Worm (Caenorhabditis elegans) whole organism, L4 larva: ENCODE results near the gene wdfy-2.

ENCODE experiments used
- ama-1 ChIP-seq: fragments of 150-350 bp; optimal IDR thresholded peaks from 2 replicates; lab custom pipeline; 2014; ENCODE audit warnings: inconsistent platforms, mixed read lengths
- ces-1 ChIP-seq: fragments of 150-350 bp; sonication (generic microtip); optimal IDR thresholded peaks from 4 replicates; lab custom pipeline; 2014; ENCODE audit warnings: missing biosample characterization, missing genetic modification reagents, missing genetic modification characterization
- daf-16 ChIP-seq, 3 experiments: sonication (generic microtip); optimal IDR thresholded peaks; 2 replicates each; lab custom pipeline; 2016 to 2017; ENCODE audit warnings: missing genetic modification characterization in 3 of 3, missing genetic modification reagents in 3 of 3, mild to moderate bottlenecking in 2 of 3, missing compliant biosample characterization in 2 of 3, missing biosample characterization in 1 of 3, moderate library complexity in 1 of 3
- dpl-1 ChIP-seq: fragments of 150-350 bp; optimal IDR thresholded peaks from 2 replicates; lab custom pipeline; 2014; ENCODE audit warnings: missing biosample characterization, missing genetic modification reagents, missing genetic modification characterization
- fos-1 ChIP-seq: fragments of 150-350 bp; optimal IDR thresholded peaks from 2 replicates; lab custom pipeline; 2014; ENCODE audit warnings: missing biosample characterization, missing genetic modification characterization
- lin-13 ChIP-seq: fragments of 150-350 bp; optimal IDR thresholded peaks from 2 replicates; lab custom pipeline; 2014; ENCODE audit warnings: missing biosample characterization, missing genetic modification reagents, missing genetic modification characterization
- madf-5 ChIP-seq, 2 experiments: fragments of 200-800 bp; sonication (Bioruptor generic); IDR thresholded peaks; 2 replicates each; pipeline ENCODE4 v1.3.6; 2022; ENCODE audit warnings: missing compliant biosample characterization in 2 of 2, missing genetic modification characterization in 2 of 2
- pha-4 ChIP-seq, 2 experiments: fragments of 150-350 bp in 1 of 2; fragments of 200-800 bp in 1 of 2; sonication (Bioruptor generic) in 1 of 2; IDR thresholded peaks in 1 of 2; optimal IDR thresholded peaks in 1 of 2; 2 replicates each; pipeline versions ENCODE4 v1.3.6 to Lab custom; 2014 to 2022; ENCODE audit warnings: missing genetic modification characterization in 2 of 2, missing genetic modification reagents in 2 of 2, missing biosample characterization in 1 of 2, missing compliant biosample characterization in 1 of 2
- unc-62 ChIP-seq, 3 experiments: fragments of 150-350 bp in 1 of 3; sonication (generic microtip); optimal IDR thresholded peaks in 2 of 3; peaks in 1 of 3; 1 replicate in 1 of 3; 2 replicates in 2 of 3; lab custom pipeline; 2014 to 2017; ENCODE audit warnings: missing biosample characterization in 3 of 3, missing genetic modification characterization in 3 of 3, missing genetic modification reagents in 3 of 3, missing genotype in 1 of 3
- ztf-11 ChIP-seq: fragments of 150-350 bp; optimal IDR thresholded peaks from 2 replicates; lab custom pipeline; 2014; ENCODE audit warnings: missing biosample characterization, missing genetic modification characterization

- TF ChIP-seq pha-4 (GFP tag; IDR thresholded peaks at IDR 0.05; lab: Robert Waterston, UW) (no peak), pha-4 (tag; optimal IDR thresholded peaks at IDR 0.05; lab: Kevin White, UChicago) (no peak), fos-1 (tag; lab: Kevin White, UChicago) (no peak), ama-1 (lab: Kevin White, UChicago) (no peak), madf-5 (GFP tag; IDR thresholded peaks at IDR 0.05; lab: Robert Waterston, UW) (no peak), unc-62 (GFP tag; optimal IDR thresholded peaks at IDR 0.05 in 1 of 2; lab: Kevin White, UChicago) (no peak), unc-62 (tag; optimal IDR thresholded peaks at IDR 0.05; lab: Kevin White, UChicago) (no peak), ces-1 (GFP tag; lab: Kevin White, UChicago) (no peak), lin-13 (GFP tag; lab: Kevin White, UChicago) (no peak), daf-16 (GFP tag; optimal IDR thresholded peaks at IDR 0.05; lab: Kevin White, UChicago) (no peak), daf-16 (tag; optimal IDR thresholded peaks at IDR 0.05; lab: Kevin White, UChicago) (no peak), ztf-11 (tag; lab: Kevin White, UChicago) (no peak), dpl-1 (GFP tag; lab: Kevin White, UChicago) (no peak)
Observed at ce11 chrII:9303545-9303944, 16.1 kb upstream of the wdfy-2 start.
